Fruit fly (Drosophila melanogaster) Kc167 (cell line): ENCODE results near the gene scramb1.

Experiments
- Myc ChIP-seq: fragments of >200 bp; optimal IDR thresholded peaks from 2 replicates; lab custom pipeline; 2017; ENCODE audit warnings: missing external identifiers
- Sin3A ChIP-seq: fragments of >200 bp; optimal IDR thresholded peaks from 2 replicates; lab custom pipeline; 2018; ENCODE audit warnings: missing external identifiers
- h ChIP-seq: fragments of >200 bp; optimal IDR thresholded peaks from 3 replicates; lab custom pipeline; 2018; ENCODE audit warnings: missing external identifiers
- insv ChIP-seq: fragments of >200 bp; optimal IDR thresholded peaks from 3 replicates; lab custom pipeline; 2018; ENCODE audit warnings: missing external identifiers
- psq ChIP-seq: fragments of >200 bp; optimal IDR thresholded peaks from 2 replicates; lab custom pipeline; 2017; ENCODE audit warnings: missing external identifiers
- ttk ChIP-seq: sonication (Bioruptor generic); optimal IDR thresholded peaks from 2 replicates; lab custom pipeline; 2017; ENCODE audit warnings: missing external identifiers

The scramb1 gene

DNA sequence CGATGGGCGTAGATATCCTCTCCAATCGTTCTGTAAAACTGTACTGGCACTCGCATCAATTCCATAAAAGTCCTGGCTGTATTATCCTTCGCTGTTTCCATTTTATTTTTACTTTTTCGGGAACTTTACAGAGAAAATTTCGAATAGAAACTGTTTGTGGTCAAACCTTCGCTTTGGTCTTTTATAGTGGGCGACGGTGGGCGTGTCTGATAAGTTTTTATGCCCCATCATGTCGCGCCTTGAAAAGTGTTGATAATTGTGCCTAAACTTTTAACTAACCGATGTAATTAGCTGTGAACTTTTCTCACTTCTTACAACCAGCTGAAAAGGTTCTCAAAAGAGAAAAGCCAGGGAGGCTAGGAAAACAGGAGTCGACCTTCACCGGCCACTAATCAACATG is 19.6 kb upstream of the scramb1 start, which contains the start of gene Or67c:
Gene Or67c (minus strand): TSS at position 101 of the 400 bp plus-strand sequence.
- TF ChIP-seq h (lab: Kevin White, UChicago) (no peak), Myc (lab: Kevin White, UChicago) (no peak), psq (lab: Kevin White, UChicago) (no peak), ttk (no peak), Sin3A (lab: Kevin White, UChicago) (no peak), insv (lab: Kevin White, UChicago) (no peak)

- TF ChIP-seq psq (lab: Kevin White, UChicago), result no peak
- TF ChIP-seq Sin3A (lab: Kevin White, UChicago), result no peak
- TF ChIP-seq Myc (lab: Kevin White, UChicago), result no peak
- no peak for TF ChIP-seq insv (lab: Kevin White, UChicago)
Measured at dm6 chr3L:10242243-10242642, 17.2 kb upstream of the scramb1 start.

DNA sequence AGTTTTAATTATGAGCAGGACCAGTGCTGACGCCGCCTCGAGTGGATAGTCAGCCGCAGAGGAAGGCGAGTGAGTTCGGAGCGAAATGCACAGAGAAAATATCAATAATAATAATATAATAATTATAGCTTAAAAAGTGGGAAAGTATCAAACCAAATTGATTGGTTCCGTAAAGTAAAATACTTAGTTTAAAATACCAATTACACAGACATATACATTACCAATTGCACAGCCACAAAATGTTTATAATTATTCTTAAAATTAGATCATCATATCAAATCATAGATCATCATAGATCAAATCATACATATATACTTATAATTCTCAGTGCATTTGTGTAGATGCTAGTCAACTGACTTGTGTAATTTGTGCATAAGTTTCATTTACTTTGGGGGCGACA is 13.5 kb upstream of the scramb1 start:
- TF ChIP-seq Myc (lab: Kevin White, UChicago) (no peak), Sin3A (lab: Kevin White, UChicago) (no peak), insv (lab: Kevin White, UChicago) (no peak), ttk (no peak), psq (lab: Kevin White, UChicago) (no peak), h (lab: Kevin White, UChicago) (no peak)

DNA sequence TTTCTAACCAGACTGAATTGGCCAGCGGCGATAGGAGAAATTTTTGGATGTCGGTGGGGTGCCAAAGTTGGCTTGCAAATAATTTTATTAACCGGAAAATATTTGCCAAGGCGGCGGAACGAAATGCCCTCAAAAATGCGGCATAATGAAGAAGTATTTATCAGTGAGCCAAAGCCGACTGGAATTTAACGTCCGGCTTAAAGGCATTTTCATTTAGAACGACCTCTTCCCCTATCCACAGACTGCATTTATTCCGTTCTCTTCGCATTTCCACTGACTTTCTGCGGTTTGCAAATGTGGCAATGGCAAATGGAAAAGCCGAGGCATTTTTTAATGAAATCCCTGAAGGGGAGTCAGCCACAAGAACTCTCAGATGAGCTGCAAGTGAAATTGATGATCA is 8.0 kb upstream of the scramb1 start:
- TF ChIP-seq psq (lab: Kevin White, UChicago) (no peak), insv (lab: Kevin White, UChicago) (no peak), Myc (lab: Kevin White, UChicago) (no peak), ttk (no peak), h (lab: Kevin White, UChicago) (no peak), Sin3A (lab: Kevin White, UChicago) (no peak)

- no peak for TF ChIP-seq Myc (lab: Kevin White, UChicago)
- TF ChIP-seq Sin3A (lab: Kevin White, UChicago), result no peak
- no peak for TF ChIP-seq h (lab: Kevin White, UChicago)
- TF ChIP-seq psq (lab: Kevin White, UChicago), result no peak
- TF ChIP-seq ttk, result no peak
- TF ChIP-seq insv (lab: Kevin White, UChicago), result no peak
Measured at dm6 chr3L:10230542-10230941, 5.5 kb upstream of the scramb1 start.

- TF ChIP-seq Myc (lab: Kevin White, UChicago), result no peak
- TF ChIP-seq h (lab: Kevin White, UChicago), result no peak
- TF ChIP-seq psq (lab: Kevin White, UChicago), result no peak
- no peak for TF ChIP-seq ttk
- TF ChIP-seq Sin3A (lab: Kevin White, UChicago), result no peak
- no peak for TF ChIP-seq insv (lab: Kevin White, UChicago)
Measured at dm6 chr3L:10227094-10227493, 2.1 kb upstream of the scramb1 start.

dm6 chr3L:10226055-10226454 is 1.0 kb upstream of the scramb1 start:
- TF ChIP-seq h (lab: Kevin White, UChicago) (no peak), insv (lab: Kevin White, UChicago) (no peak), psq (lab: Kevin White, UChicago) (no peak), Sin3A (lab: Kevin White, UChicago) (no peak), Myc (lab: Kevin White, UChicago) (no peak), ttk (no peak)

- TF ChIP-seq psq (lab: Kevin White, UChicago) (no peak), Myc (lab: Kevin White, UChicago) (no peak), h (lab: Kevin White, UChicago) (no peak), ttk (no peak), insv (lab: Kevin White, UChicago) (no peak), Sin3A (lab: Kevin White, UChicago) (no peak)
Measured at dm6 chr3L:10224470-10225213, 398 bp downstream of the scramb1 start.

- TF ChIP-seq Sin3A (lab: Kevin White, UChicago), result no peak
- no peak for TF ChIP-seq insv (lab: Kevin White, UChicago)
- TF ChIP-seq h (lab: Kevin White, UChicago), result no peak
- no peak for TF ChIP-seq psq (lab: Kevin White, UChicago)
- no peak for TF ChIP-seq Myc (lab: Kevin White, UChicago)
- TF ChIP-seq ttk, result no peak
Measured at dm6 chr3L:10223397-10223796, 1.6 kb downstream of the scramb1 start.

DNA sequence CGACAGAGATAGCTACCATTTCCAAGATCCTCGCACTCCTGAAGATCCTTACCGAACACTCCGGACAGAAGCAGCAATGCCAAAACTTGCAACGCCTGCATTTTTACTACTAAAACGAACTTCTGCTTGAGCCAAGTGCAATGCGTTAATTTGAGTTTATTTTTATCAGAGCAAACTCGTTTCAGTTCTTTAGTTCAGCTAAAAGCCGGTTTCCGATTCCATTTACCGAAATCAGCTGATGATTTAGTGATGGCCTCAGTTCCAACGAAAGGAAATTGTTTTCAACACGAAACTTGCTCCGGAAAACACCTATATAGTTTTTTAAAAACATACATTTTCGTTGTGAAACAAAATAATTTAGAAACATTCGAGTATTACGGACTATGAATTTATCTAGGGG is 5.0 kb downstream of the scramb1 start, which contains the start of gene CG32055:
Gene CG32055 (minus strand): TSS at position 101 of the 400 bp plus-strand sequence.
- TF ChIP-seq ttk (no peak), Sin3A (lab: Kevin White, UChicago) (no peak), insv (lab: Kevin White, UChicago) (no peak), psq (lab: Kevin White, UChicago) (no peak), Myc (lab: Kevin White, UChicago) (no peak), h (lab: Kevin White, UChicago) (no peak)

- TF ChIP-seq ttk (no peak), Myc (lab: Kevin White, UChicago) (no peak), h (lab: Kevin White, UChicago) (no peak), Sin3A (lab: Kevin White, UChicago) (no peak), insv (lab: Kevin White, UChicago) (no peak), psq (lab: Kevin White, UChicago) (no peak)
Measured at dm6 chr3L:10215365-10215764, 9.7 kb downstream of the scramb1 start, which contains the start of gene CG8065. TSS of gene CG8065 (plus strand) at chr3L:10215665.
